Fruit fly (Drosophila melanogaster): ENCODE measurements around the gene ph-p.

The ph-p gene

DNA sequence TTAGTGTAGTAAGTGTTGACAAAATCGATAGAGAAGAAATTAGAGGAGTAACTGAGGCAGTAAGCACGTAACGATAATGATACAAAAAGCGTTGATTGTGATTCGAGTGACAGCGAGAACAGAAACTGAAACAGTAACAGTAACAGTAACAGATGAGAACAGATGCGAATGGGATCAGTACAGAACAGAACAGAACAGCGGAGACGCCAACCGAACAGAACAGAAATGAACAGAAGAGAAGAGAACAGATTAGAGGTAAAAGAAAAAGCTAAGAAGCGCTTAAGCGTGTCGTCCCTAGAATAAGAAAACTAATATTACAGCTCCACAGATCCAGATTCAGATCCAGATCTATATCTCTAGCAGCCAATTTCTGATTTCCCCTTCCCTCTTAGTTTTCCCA is 25.5 kb downstream of the ph-p start:
- no peak for TF ChIP-seq CG17801 (GFP tag; optimal IDR thresholded peaks at IDR 0.05; ENCODE audit: partially characterized antibody)

DNA sequence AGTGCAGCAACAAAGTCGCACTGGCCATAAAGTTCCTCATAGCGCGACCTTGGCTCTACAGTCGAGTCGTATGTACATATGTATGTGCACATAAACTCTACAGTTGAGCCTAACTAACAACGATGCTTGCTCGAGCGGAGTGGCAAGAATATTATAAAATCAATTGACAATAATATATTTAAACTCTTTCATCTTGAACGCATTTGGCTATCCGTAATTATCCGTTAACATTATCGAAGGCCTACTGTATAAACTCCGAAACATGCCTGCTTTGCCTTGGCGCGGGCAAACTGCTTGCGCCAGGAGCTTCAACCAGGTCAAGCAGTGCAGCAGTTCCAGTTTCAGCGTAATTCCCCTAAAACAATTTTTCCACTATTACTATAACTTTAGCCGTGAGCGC is 29.5 kb downstream of the ph-p start:
- peak; percentile 15 for TF ChIP-seq CG17801 (GFP tag; optimal IDR thresholded peaks at IDR 0.05; ENCODE audit: partially characterized antibody)

DNA sequence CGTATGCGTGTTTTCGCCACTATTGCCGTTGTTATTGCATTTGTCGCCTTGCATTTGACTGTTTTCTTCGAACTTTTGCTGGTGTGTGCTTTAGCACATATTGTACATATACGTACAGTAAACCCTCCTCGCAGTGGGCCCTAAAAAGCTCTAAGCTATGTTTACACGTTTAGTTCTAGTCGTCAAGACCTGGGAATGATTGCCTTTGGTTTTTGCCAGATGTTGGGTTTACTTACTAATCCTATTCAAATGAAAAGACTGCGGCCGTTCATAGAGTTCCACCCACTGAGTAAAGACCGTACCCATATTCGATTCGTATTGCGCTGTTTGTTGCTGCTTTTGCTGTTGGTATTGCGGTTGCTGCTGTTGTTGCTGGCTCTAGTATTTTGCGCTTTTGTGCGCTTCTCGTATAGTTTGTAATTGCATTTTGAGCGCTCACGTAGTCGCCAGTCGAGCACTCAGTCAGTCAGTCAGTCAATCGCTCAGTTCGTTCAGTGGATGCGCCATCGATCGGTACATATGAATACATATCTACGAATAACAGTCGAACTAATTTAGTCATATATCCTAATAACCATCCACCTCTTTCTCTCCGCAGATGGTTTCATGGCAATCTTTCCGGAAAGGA is 30.3 kb downstream of the ph-p start:
- TF ChIP-seq CG17801 (GFP tag; optimal IDR thresholded peaks at IDR 0.05; ENCODE audit: partially characterized antibody): peak; percentile 90

DNA sequence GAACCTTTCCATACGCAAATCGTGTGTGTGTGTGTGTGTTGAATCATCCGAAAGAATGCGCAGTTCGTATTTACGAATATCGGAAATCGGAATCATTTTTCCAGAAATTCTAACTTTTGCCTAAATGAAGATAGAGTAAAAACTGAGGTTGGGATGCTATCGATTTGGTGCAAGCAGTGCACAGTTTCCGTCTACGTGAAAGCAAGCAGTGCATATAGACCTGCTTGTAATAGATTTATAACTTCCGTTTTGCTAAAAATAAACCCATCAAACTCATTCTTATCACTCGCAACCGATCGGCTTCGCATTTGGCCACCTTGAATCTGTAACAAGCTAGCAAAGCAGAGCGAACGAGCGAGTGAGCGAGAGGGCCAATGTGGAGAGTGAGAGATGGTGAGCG is 31.8 kb downstream of the ph-p start:
- TF ChIP-seq CG17801 (GFP tag; optimal IDR thresholded peaks at IDR 0.05; ENCODE audit: partially characterized antibody): no peak

DNA sequence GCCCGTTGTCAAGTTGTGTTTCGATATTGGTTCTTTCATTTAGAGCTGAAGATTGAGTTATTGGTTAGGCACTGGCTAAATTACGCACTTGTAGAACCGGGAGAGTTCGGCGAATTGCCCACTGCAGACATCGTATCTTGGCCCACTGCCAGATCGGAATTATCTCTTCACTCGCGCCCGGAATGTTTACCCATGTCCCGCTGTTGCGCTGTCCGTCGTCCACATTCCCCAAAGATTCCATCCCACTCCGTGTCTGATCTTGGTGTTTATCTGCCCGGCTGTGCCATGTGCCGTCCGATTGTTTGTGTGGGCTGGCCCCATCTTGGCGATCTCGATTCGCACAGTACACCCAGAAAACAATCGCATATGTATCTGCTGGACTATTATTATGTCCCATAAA is 33.8 kb downstream of the ph-p start:
- TF ChIP-seq CG17801 (GFP tag; optimal IDR thresholded peaks at IDR 0.05; ENCODE audit: partially characterized antibody): no peak

DNA sequence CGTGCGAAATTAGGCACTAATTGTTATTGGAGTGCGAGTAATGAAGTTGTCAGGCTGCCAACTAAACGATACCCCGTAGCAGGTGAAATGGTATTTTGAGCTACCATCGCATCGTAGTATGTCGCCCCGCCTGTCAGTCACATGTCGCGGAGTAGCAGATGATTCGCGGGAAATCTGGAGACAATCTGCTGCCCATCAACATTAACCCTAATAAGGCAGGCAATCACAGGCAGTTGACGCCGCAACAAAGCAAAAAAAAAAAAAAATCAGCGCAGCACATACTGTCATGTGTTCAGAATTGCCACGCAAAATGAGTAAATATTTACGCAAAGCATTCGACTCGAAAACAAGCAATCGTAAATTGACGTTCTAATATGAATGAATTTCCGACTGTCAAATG is 34.3 kb downstream of the ph-p start:
- TF ChIP-seq CG17801 (GFP tag; optimal IDR thresholded peaks at IDR 0.05; ENCODE audit: partially characterized antibody): no peak

DNA sequence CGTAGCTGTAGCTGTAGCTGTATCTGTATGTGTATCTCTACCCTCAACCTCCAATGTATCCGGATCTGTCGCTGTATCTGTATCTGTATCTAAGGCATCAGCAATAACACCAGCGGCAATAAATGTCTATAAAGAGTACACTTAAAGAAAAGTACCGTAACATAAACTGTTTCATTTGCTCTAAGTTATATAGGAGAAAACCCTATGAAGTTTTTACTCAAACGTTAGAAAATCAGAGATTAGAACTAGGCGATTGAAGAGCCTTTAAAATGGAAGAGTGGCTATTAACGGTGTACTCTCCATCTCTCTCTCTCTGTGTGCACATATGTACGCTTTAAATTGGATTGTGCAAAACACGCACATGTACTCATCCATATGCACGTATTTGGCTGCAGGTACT is 39.9 kb downstream of the ph-p start:
- no peak for TF ChIP-seq CG17801 (GFP tag; optimal IDR thresholded peaks at IDR 0.05; ENCODE audit: partially characterized antibody)

DNA sequence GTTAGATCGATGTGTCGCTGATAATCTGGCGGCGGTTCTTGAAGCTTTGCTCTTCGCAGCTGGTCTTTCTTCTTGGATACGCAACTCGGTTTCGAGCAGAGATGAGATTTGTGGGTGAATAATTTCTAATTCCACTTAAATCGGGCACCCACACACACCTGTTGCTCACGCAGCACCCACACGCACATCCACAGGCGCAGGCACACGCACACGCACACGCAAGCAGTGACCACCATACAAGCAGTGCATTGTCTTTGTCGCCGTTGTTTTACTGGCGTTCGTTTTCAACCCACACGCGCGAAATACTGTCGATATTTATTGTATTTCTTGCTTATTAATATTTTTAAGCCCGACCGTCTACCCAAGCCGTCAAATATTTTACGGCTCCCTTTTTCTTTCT is 41.8 kb downstream of the ph-p start:
- TF ChIP-seq CG17801 (GFP tag; optimal IDR thresholded peaks at IDR 0.05; ENCODE audit: partially characterized antibody): no peak

DNA sequence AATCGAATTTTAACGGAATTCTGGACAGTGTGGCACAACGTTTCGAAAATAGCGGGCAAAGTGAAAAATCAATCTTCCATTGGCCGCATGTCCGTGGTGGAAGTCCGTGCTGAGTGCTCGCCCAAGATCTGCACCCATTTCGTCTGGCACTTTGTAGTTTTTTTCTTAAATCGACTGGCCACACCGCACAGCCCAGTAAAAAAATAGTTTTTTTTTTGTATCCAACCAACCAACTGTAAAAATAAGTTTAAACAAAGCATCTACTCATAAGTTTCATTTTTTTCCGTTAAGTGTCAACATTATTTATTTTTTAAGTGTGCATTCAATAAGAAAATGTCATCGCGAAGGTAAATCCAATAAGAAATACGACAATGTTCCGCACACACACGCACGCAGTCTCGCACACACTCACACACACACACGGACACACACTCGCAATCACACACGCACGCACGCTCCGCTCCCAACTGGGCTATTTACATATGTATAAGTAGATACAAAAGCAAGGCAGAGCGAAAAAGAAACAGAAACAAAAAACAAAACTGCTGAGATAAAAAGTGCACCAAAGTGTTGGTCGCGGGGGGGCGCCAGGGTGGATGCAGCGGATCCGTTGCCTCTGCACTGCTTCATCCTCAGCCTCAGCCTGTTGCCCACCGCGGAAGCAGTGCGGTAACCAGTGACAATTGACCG is 44.0 kb downstream of the ph-p start, which contains the start of gene csw:
TSS of gene csw (plus strand) at position 163 of the 690 bp plus-strand sequence.
- peak; percentile 93 for TF ChIP-seq CG17801 (GFP tag; optimal IDR thresholded peaks at IDR 0.05; ENCODE audit: partially characterized antibody)

DNA sequence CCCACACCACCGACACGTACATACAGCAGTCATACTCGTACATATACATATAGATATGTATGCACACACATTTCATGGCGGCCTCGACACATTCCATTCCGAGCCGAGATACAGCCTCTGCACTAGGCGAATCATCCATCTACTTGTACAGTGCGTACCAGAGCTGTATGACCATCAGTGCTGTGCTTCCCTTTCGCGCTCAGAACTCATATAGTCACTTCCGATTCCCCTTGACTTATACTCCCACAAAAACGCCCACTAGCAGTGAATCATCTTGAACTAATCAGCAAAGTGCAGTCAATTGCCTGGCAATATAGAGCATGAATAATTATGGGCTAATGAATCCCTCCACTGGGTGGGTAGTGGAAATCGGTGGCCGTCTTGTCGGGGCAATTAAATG is 48.4 kb downstream of the ph-p start:
- TF ChIP-seq CG17801 (GFP tag; optimal IDR thresholded peaks at IDR 0.05; ENCODE audit: partially characterized antibody): no peak

DNA sequence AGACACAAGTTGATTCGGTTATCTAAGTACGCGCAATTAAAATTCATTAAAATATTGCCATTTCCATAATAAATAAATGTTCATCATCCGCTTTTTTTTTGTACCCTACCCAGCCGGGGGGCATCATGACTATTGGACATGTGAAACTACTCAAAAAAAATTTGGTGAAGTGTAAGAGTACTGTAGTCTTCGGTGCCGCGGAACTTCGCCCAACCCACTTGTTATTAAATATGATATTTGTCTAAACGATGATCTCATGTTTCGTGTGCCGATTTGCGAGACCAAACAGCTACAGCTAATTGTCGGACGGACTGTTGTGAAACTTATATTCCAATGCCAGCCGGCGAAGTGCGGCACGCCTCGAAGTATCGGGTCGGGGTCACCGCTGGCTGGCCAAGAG is 49.4 kb downstream of the ph-p start:
- TF ChIP-seq CG17801 (GFP tag; optimal IDR thresholded peaks at IDR 0.05; ENCODE audit: partially characterized antibody): no peak

DNA sequence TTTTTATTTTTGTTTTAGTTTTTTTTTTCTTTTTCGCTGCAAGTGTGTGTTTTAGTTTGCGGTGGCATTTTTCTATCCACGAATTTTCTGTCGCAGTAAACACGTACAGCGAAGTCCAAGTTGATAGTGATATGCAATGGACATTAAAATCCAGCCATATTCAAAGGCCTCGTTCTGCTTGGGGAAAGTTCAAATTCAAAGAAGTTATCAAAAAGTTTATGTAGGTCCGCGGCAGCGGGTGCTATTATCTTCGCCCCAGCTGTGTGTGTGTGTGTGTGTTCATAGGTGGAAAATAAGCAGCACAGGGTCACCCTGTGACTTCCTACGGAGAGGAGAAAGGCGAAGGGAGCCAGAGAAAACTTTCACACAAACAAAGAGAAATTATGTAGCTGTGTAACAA is 50.7 kb downstream of the ph-p start:
- no peak for TF ChIP-seq CG17801 (GFP tag; optimal IDR thresholded peaks at IDR 0.05; ENCODE audit: partially characterized antibody)

DNA sequence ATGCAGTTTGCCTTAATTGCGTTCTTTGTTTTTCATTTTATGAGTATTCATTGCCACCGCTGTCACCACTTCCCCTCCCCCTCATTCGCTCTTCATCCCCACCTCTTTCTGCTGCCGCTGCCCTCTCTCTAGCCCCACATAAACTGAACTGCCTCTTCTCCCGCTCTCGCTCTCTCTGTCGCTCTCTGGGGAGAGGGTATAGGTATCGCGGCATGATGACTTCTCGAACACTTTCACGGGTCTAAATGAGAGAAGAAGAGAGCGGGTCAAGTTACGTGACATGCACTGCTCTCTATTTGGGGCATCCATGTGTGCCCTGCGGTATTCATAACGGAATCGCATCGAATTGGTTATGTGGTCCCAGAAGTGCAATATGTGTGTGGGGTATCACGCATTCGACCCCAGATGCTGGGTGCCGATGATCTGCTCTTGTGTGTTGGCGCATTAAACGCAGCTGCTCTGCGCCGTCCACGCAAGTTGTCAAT is 54.5 kb downstream of the ph-p start:
- peak; percentile 48 for TF ChIP-seq CG17801 (GFP tag; optimal IDR thresholded peaks at IDR 0.05; ENCODE audit: partially characterized antibody)

DNA sequence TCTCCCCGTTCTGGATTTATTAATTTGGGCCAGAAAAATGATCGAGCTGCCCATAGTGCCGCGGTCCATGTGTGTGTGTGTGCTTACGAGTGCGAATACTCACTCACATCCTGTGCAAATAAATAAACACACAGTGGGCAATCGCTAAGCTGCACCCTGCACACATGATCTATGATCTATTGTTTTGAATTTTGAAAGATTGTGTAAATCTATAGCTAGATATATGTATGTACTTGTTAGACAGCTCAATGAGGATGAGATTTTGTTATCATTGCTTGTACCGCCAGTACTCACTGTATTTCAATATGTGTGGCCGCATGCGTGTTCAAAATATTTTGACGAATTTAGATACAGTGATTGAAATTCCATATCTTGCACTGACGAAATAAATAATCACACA is 55.1 kb downstream of the ph-p start:
- peak; percentile 81 for TF ChIP-seq CG17801 (GFP tag; optimal IDR thresholded peaks at IDR 0.05; ENCODE audit: partially characterized antibody)

DNA sequence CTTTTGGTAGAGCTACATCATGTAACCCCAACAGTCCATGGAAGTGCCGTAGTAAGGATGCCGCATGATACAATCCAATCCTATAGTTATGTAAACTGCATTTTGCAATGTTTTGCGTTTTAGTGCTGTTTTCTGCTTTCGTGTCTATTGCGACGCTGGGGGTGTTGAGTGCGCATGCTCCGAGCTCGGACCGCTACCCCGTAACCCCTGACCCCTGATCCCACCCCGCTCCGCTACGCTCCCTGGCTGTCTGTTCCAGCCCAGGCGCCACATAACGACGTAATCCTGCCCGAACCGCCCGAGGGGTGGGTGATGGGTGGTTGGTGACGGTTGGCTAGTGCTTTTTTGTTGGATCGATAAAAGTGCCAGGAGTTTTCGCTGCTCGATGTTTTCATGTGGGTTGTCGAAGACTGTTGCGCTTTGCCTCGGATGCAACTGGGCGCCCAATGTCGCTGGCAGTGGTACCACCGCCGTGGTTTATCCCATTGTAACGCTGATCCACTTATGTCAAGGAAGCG is 56.3 kb downstream of the ph-p start:
- no peak for TF ChIP-seq CG17801 (GFP tag; optimal IDR thresholded peaks at IDR 0.05; ENCODE audit: partially characterized antibody)

DNA sequence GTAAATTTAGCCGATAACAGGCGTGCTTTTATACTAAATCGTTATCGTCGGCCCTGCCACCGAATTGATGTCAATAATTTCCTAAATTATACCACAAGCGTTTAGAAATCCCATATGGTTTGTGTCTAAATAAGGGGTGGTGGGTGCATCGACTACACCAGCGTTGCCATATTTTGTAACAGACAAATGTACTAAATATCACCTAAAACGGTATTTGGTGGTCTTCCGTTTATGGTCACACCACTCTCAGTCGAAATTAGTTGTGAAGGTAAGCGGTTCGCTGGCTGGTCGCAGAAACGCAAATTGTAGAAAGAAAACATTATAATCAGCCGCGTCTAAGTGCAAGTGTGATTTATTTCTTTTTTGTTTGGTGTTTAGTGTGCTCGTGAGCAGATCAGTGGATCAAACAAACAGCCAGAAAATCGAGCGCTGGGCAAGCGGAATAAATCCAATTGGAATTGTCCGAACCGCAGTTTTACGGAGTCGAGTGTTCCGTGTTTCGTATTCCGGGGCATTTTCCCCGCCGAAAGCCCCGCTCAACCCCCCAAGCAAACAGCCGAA is 57.7 kb downstream of the ph-p start, which contains the start of the genes CG16903 and Unc-76:
TSS of gene CG16903 (minus strand) at position 39 of the 561 bp plus-strand sequence.
TSS of gene Unc-76 (plus strand) at position 244 of the 561 bp plus-strand sequence.
- TF ChIP-seq CG17801 (GFP tag; optimal IDR thresholded peaks at IDR 0.05; ENCODE audit: partially characterized antibody): peak; percentile 88
